Worm (Caenorhabditis elegans): ENCODE results near the gene ptrn-1.

ptrn-1 gene

ce11 chrX:17030169-17030914 is at the start of gene ptrn-1 (continued):
- TF ChIP-seq grh-1 (GFP tag; IDR thresholded peaks at IDR 0.05) = no peak
- TF ChIP-seq C16A3.4 (tag; optimal IDR thresholded peaks at IDR 0.05) = peak; percentile 63
- TF ChIP-seq lir-3 (tag; optimal IDR thresholded peaks at IDR 0.05; ENCODE audit: poor library complexity) = peak; percentile 18
- TF ChIP-seq elt-3 (tag; optimal IDR thresholded peaks at IDR 0.05) = peak in 1 of 6 experiments; percentile 13
- TF ChIP-seq nhr-85 (tag) = peak; percentile 76

ce11 chrX:17072088-17072487 is 42.1 kb upstream of the ptrn-1 start, which contains the start of gene C30G4.4:
Gene C30G4.4 (minus strand): TSS chrX:17072188.
- TF ChIP-seq efl-1 (optimal IDR thresholded peaks at IDR 0.05) (no peak), efl-1 (GFP tag; optimal IDR thresholded peaks at IDR 0.05 in 1 of 2) (peak in 1 of 2 experiments; percentile 13), elt-3 (tag; optimal IDR thresholded peaks at IDR 0.05) (no peak)

ce11 chrX:17070495-17070894 is 40.5 kb upstream of the ptrn-1 start:
- TF ChIP-seq fkh-4 (tag; optimal IDR thresholded peaks at IDR 0.05; ENCODE audit: borderline replicate concordance) = no peak
- no peak for TF ChIP-seq dpl-1 (GFP tag; optimal IDR thresholded peaks at IDR 0.05)
- TF ChIP-seq snpc-4 (tag; optimal IDR thresholded peaks at IDR 0.05) = no peak
- no peak for TF ChIP-seq swsn-7 (tag; optimal IDR thresholded peaks at IDR 0.05)
- TF ChIP-seq tbx-2 (tag; optimal IDR thresholded peaks at IDR 0.05) = no peak
- peak; percentile 18 for TF ChIP-seq snu-23 (GFP tag; optimal IDR thresholded peaks at IDR 0.05)
- TF ChIP-seq lsy-2 (tag; optimal IDR thresholded peaks at IDR 0.05) = no peak
- no peak for TF ChIP-seq ceh-90 (tag; optimal IDR thresholded peaks at IDR 0.05)
- no peak for TF ChIP-seq ceh-82 (tag; optimal IDR thresholded peaks at IDR 0.05)
- no peak for TF ChIP-seq unc-30 (tag; optimal IDR thresholded peaks at IDR 0.05)
- peak in 1 of 6 experiments; percentile 75 for TF ChIP-seq elt-3 (tag; optimal IDR thresholded peaks at IDR 0.05)
- TF ChIP-seq alr-1 (tag; optimal IDR thresholded peaks at IDR 0.05; ENCODE audit: borderline replicate concordance) = no peak
- peak; percentile 91 for TF ChIP-seq blmp-1 (tag; optimal IDR thresholded peaks at IDR 0.05)
- no peak for TF ChIP-seq dsc-1 (tag; optimal IDR thresholded peaks at IDR 0.05)
- TF ChIP-seq nhr-19 (GFP tag; conservative IDR thresholded peaks at IDR 0.05) = no peak
- no peak for TF ChIP-seq rnt-1 (tag; optimal IDR thresholded peaks at IDR 0.05)
- peak; percentile 78 for TF ChIP-seq nhr-85 (tag)
- no peak for TF ChIP-seq ceh-8 (GFP tag; optimal IDR thresholded peaks at IDR 0.05)
- TF ChIP-seq nhr-20 (tag; optimal IDR thresholded peaks at IDR 0.05) = peak; percentile 12
- peak; percentile 59 for TF ChIP-seq lin-14 (GFP tag; optimal IDR thresholded peaks at IDR 0.05)

- peak; percentile 12 for TF ChIP-seq lin-14 (GFP tag; optimal IDR thresholded peaks at IDR 0.05)
- TF ChIP-seq lin-35 (GFP tag; optimal IDR thresholded peaks at IDR 0.05) = peak in 1 of 2 experiments; percentile 33
- no peak for TF ChIP-seq vab-15 (tag; optimal IDR thresholded peaks at IDR 0.05)
- TF ChIP-seq elt-2 (tag; optimal IDR thresholded peaks at IDR 0.05) = peak; percentile 79
Measured at ce11 chrX:17066937-17067336, 36.9 kb upstream of the ptrn-1 start.

ce11 chrX:17064820-17065219 is 34.8 kb upstream of the ptrn-1 start:
- no peak for TF ChIP-seq lin-13 (GFP tag; optimal IDR thresholded peaks at IDR 0.05)
- no peak for TF ChIP-seq pax-3 (tag; optimal IDR thresholded peaks at IDR 0.05)
- no peak for TF ChIP-seq nhr-11 (tag; optimal IDR thresholded peaks at IDR 0.05)
- TF ChIP-seq egl-13 (tag; optimal IDR thresholded peaks at IDR 0.05) = no peak
- no peak for TF ChIP-seq mep-1 (tag; optimal IDR thresholded peaks at IDR 0.05)
- no peak for TF ChIP-seq nhr-28 (tag; optimal IDR thresholded peaks at IDR 0.05)
- no peak for TF ChIP-seq ceh-8 (GFP tag; optimal IDR thresholded peaks at IDR 0.05)
- TF ChIP-seq lir-3 (tag; optimal IDR thresholded peaks at IDR 0.05; ENCODE audit: poor library complexity) = no peak
- TF ChIP-seq nhr-77 (tag; optimal IDR thresholded peaks at IDR 0.05) = peak; percentile 22
- TF ChIP-seq nhr-19 (GFP tag; conservative IDR thresholded peaks at IDR 0.05) = no peak
- no peak for TF ChIP-seq sox-4 (tag; optimal IDR thresholded peaks at IDR 0.05)
- TF ChIP-seq nhr-90 (tag; optimal IDR thresholded peaks at IDR 0.05; ENCODE audit: poor library complexity) = no peak
- TF ChIP-seq C16A3.4 (tag; optimal IDR thresholded peaks at IDR 0.05) = no peak
- no peak for TF ChIP-seq ztf-4 (tag; optimal IDR thresholded peaks at IDR 0.05)
- no peak for TF ChIP-seq unc-130 (tag; optimal IDR thresholded peaks at IDR 0.05)
- TF ChIP-seq elt-2 (tag; optimal IDR thresholded peaks at IDR 0.05) = peak; percentile 76
- no peak for TF ChIP-seq irx-1 (tag; optimal IDR thresholded peaks at IDR 0.05)
- peak in 1 of 2 experiments; percentile 39 for TF ChIP-seq lin-35 (GFP tag; optimal IDR thresholded peaks at IDR 0.05)
- TF ChIP-seq xbp-1 (tag; optimal IDR thresholded peaks at IDR 0.05) = no peak
- no peak for TF ChIP-seq mdl-1 (tag; optimal IDR thresholded peaks at IDR 0.05)
- no peak for TF ChIP-seq pqm-1 (tag; optimal IDR thresholded peaks at IDR 0.05)
- TF ChIP-seq zag-1 (tag; optimal IDR thresholded peaks at IDR 0.05) = no peak
- TF ChIP-seq efl-1 (optimal IDR thresholded peaks at IDR 0.05) = no peak
- TF ChIP-seq efl-1 (GFP tag; optimal IDR thresholded peaks at IDR 0.05 in 1 of 2) = no peak

All from whole organism, L1 larva.